Worm (Caenorhabditis elegans) whole organism, L2 larva: Measurements from ENCODE around the gene cpg-2.

ENCODE experiments used
- ZK546.5 ChIP-seq: sonication (generic microtip); optimal IDR thresholded peaks from 2 replicates; lab custom pipeline; 2017; ENCODE audit warnings: missing biosample characterization, missing genetic modification characterization
- aly-2 ChIP-seq: fragments of 150-350 bp; optimal IDR thresholded peaks from 2 replicates; lab custom pipeline; 2014; ENCODE audit warnings: missing biosample characterization, missing genetic modification characterization
- egl-27 ChIP-seq: sonication (generic microtip); optimal IDR thresholded peaks from 3 replicates; lab custom pipeline; 2017; ENCODE audit warnings: missing biosample characterization, missing genetic modification reagents, missing genetic modification characterization
- lin-39 ChIP-seq: fragments of 150-350 bp; optimal IDR thresholded peaks from 2 replicates; lab custom pipeline; 2014; ENCODE audit warnings: missing biosample characterization, missing genetic modification reagents, missing genetic modification characterization
- mdl-1 ChIP-seq, 2 experiments: fragments of 150-350 bp in 1 of 2; sonication (generic microtip) in 1 of 2; optimal IDR thresholded peaks; 2 replicates each; lab custom pipeline; 2017; ENCODE audit warnings: missing biosample characterization in 2 of 2, missing genetic modification characterization in 2 of 2
- nhr-10 ChIP-seq: sonication (generic microtip); optimal IDR thresholded peaks from 2 replicates; lab custom pipeline; 2017; ENCODE audit warnings: missing biosample characterization, missing genetic modification characterization
- nhr-12 ChIP-seq: fragments of 150-350 bp; optimal IDR thresholded peaks from 2 replicates; lab custom pipeline; 2014; ENCODE audit warnings: missing biosample characterization, missing genetic modification characterization
- nhr-237 ChIP-seq: fragments of 150-350 bp; optimal IDR thresholded peaks from 2 replicates; lab custom pipeline; 2014; ENCODE audit warnings: missing biosample characterization, missing genetic modification characterization
- skn-1 ChIP-seq: sonication (generic microtip); optimal IDR thresholded peaks from 2 replicates; lab custom pipeline; 2017; ENCODE audit warnings: missing biosample characterization, missing genetic modification characterization
- snpc-4 ChIP-seq: fragments of 150-350 bp; optimal IDR thresholded peaks from 2 replicates; lab custom pipeline; 2014; ENCODE audit warnings: missing biosample characterization, missing genetic modification characterization
- zag-1 ChIP-seq: fragments of 150-350 bp; optimal IDR thresholded peaks from 2 replicates; lab custom pipeline; 2014; ENCODE audit warnings: missing biosample characterization, missing genetic modification characterization

DNA sequence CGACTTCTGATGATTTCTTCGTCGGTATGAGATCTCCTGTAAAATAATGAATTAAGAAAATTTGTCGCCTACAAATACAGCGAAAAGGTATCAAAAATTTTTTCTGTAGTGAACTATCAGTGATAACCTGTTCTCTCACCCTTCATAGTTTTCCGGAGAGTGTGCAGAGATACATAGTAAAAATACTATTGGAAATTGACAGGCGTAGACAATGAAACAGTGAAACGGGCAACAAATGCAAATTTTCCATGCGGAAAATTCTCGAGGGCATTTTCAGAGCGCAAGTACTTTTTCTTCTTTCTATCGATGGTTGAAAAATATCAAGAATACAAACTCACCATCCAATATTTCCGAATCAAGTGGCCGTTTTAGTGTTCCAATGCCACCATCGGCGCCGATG lies 16.6 kb downstream of the cpg-2 start:
- TF ChIP-seq aly-2 (no peak), zag-1 (tag; lab: Kevin White, UChicago) (no peak), mdl-1 (tag; optimal IDR thresholded peaks at IDR 0.05; lab: Kevin White, UChicago) (no peak), snpc-4 (tag; lab: Kevin White, UChicago) (no peak), egl-27 (tag; lab: Kevin White, UChicago) (no peak), lin-39 (tag; lab: Kevin White, UChicago) (no peak), nhr-10 (no peak), nhr-237 (tag; lab: Kevin White, UChicago) (no peak), nhr-12 (no peak), ZK546.5 (tag; lab: Kevin White, UChicago) (no peak), skn-1 (no peak)
